Worm (Caenorhabditis elegans): ENCODE measurements around the gene alh-9.

The alh-9 gene

ce11 chrIII:5884007-5884406 is 28.2 kb downstream of the alh-9 start, which contains the start of gene C28H8.5:
C28H8.5 (plus strand) TSS chrIII:5884307.
- TF ChIP-seq zim-3 (tag; optimal IDR thresholded peaks at IDR 0.05) = no peak
- TF ChIP-seq tlf-1 (GFP tag; optimal IDR thresholded peaks at IDR 0.05) = no peak
- no peak for TF ChIP-seq tbp1 (GFP tag; optimal IDR thresholded peaks at IDR 0.05)
- TF ChIP-seq zfh-2 (GFP tag; conservative IDR thresholded peaks at IDR 0.05) = no peak

ce11 chrIII:5884459-5884858 is 28.6 kb downstream of the alh-9 start:
- TF ChIP-seq ztf-3 (GFP tag; optimal IDR thresholded peaks at IDR 0.05) (no peak), attf-3 (GFP tag; conservative IDR thresholded peaks at IDR 0.05) (no peak), Y79H2A.3 (GFP tag; conservative IDR thresholded peaks at IDR 0.05) (no peak), snpc-3.4 (tag; optimal IDR thresholded peaks at IDR 0.05) (no peak), akir-1 (GFP tag; optimal IDR thresholded peaks at IDR 0.05) (no peak), hlh-12 (tag; optimal IDR thresholded peaks at IDR 0.05) (no peak)

ce11 chrIII:5886893-5887292 is 31.1 kb downstream of the alh-9 start, which contains the start of gene C28H8.7:
C28H8.7 (minus strand) TSS chrIII:5886993.
- no peak for TF ChIP-seq T07F8.4 (tag; optimal IDR thresholded peaks at IDR 0.05)
- no peak for TF ChIP-seq aptf-3 (GFP tag; IDR thresholded peaks at IDR 0.05)
- no peak for TF ChIP-seq die-1 (tag; optimal IDR thresholded peaks at IDR 0.05)
- TF ChIP-seq B0261.1 (tag; optimal IDR thresholded peaks at IDR 0.05) = no peak
- no peak for TF ChIP-seq xnd-1 (tag; optimal IDR thresholded peaks at IDR 0.05)
- no peak for TF ChIP-seq ceh-58 (GFP tag; IDR thresholded peaks at IDR 0.05)
- no peak for TF ChIP-seq F37B4.10 (GFP tag; IDR thresholded peaks at IDR 0.05)
- TF ChIP-seq somi-1 (GFP tag; optimal IDR thresholded peaks at IDR 0.05) = no peak
- no peak for TF ChIP-seq C17E4.6 (GFP tag; IDR thresholded peaks at IDR 0.05)
- no peak for TF ChIP-seq F39B2.1 (GFP tag; IDR thresholded peaks at IDR 0.05)
- no peak for TF ChIP-seq tlf-1 (GFP tag; optimal IDR thresholded peaks at IDR 0.05)
- TF ChIP-seq lin-40 (tag; optimal IDR thresholded peaks at IDR 0.05) = no peak
- no peak for TF ChIP-seq atf-7 (tag; optimal IDR thresholded peaks at IDR 0.05)
- no peak for TF ChIP-seq attf-6 (GFP tag; IDR thresholded peaks at IDR 0.05)
- TF ChIP-seq gei-17 (GFP tag; optimal IDR thresholded peaks at IDR 0.05) = no peak
- no peak for TF ChIP-seq bed-2 (GFP tag; IDR thresholded peaks at IDR 0.05)

ce11 chrIII:5888675-5889074 is 32.9 kb downstream of the alh-9 start, which contains the start of gene C28H8.8:
C28H8.8 (minus strand) TSS chrIII:5888775.
- no peak for TF ChIP-seq tbp1 (GFP tag; optimal IDR thresholded peaks at IDR 0.05)
- no peak for TF ChIP-seq egrh-3 (GFP tag; IDR thresholded peaks at IDR 0.05)
- TF ChIP-seq die-1 (tag; optimal IDR thresholded peaks at IDR 0.05) = no peak
- TF ChIP-seq Y53F4B.3 (GFP tag; IDR thresholded peaks at IDR 0.05) = no peak
- TF ChIP-seq let-607 (tag; optimal IDR thresholded peaks at IDR 0.05) = no peak

- TF ChIP-seq pha-4 (tag; optimal IDR thresholded peaks at IDR 0.05) = peak; percentile 63
- no peak for TF ChIP-seq B0019.2 (GFP tag; conservative IDR thresholded peaks at IDR 0.05)
These were observed 37.1 kb downstream of the alh-9 start for ce11 chrIII:5892909-5893308.

ce11 chrIII:5895913-5896312 is 40.1 kb downstream of the alh-9 start, which contains the start of gene pxl-1:
pxl-1 (minus strand) TSS chrIII:5896013.
- TF ChIP-seq efl-1 (GFP tag; optimal IDR thresholded peaks at IDR 0.05) (no peak), aptf-2 (GFP tag; conservative IDR thresholded peaks at IDR 0.05) (no peak), hlh-12 (tag; optimal IDR thresholded peaks at IDR 0.05) (no peak), snpc-4 (GFP tag; optimal IDR thresholded peaks at IDR 0.05) (no peak), snpc-4 (tag; optimal IDR thresholded peaks at IDR 0.05) (no peak), gei-17 (GFP tag; optimal IDR thresholded peaks at IDR 0.05) (no peak), D2030.7 (GFP tag; IDR thresholded peaks at IDR 0.05) (no peak), egrh-3 (GFP tag; IDR thresholded peaks at IDR 0.05) (no peak), mcd-1 (GFP tag; IDR thresholded peaks at IDR 0.05) (no peak), ztf-26 (tag; optimal IDR thresholded peaks at IDR 0.05) (no peak), unc-130 (GFP tag; optimal IDR thresholded peaks at IDR 0.05) (no peak), ama-1 (optimal IDR thresholded peaks at IDR 0.05) (no peak), ama-1 (GFP tag; optimal IDR thresholded peaks at IDR 0.05) (no peak), B0019.2 (GFP tag; conservative IDR thresholded peaks at IDR 0.05) (no peak), fkh-3 (tag; optimal IDR thresholded peaks at IDR 0.05) (no peak), zfh-2 (GFP tag; conservative IDR thresholded peaks at IDR 0.05) (no peak), atf-7 (tag; optimal IDR thresholded peaks at IDR 0.05) (no peak), Y56A3A.18 (GFP tag; IDR thresholded peaks at IDR 0.05) (no peak)

Measured in whole organism, young adult.